Fruit fly (Drosophila melanogaster): Measurements from ENCODE around the gene SuUR.
A peak's percentile ranks its signal among the peaks of the same experiment; 100 is the strongest.

SuUR gene

DNA sequence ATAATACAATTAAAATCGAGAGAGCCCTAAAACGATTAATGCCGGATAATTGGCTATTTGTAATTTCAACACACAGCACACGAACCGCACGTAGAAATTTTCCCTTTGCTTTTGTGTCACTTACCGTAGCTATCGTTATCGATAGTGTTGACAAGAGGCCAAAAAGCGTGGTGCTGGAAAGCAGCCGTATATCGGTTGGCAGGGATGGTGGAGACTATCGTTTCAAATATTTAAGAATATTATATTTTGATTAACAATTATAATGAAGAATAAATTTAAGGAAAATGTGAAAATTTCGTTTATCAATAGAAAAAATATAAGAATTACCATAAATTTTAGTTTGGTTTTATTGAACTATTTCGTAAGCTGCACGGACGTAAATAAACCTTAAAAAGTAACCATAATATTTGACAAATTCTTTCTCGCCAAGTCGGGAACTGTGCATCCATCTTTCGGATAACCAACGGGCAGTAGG, 28.3 kb downstream of the SuUR start, which contains the start of gene JIL-1 (continued):
- peak; percentile 1 for TF ChIP-seq CG6792 (GFP tag; optimal IDR thresholded peaks at IDR 0.05)
- no peak for TF ChIP-seq salr (GFP tag; optimal IDR thresholded peaks at IDR 0.05)
- TF ChIP-seq CG7368 (GFP tag; optimal IDR thresholded peaks at IDR 0.05), result peak; percentile 20
- no peak for TF ChIP-seq CG16779 (tag; optimal IDR thresholded peaks at IDR 0.05)
- no peak for TF ChIP-seq CG6854 (GFP tag; optimal IDR thresholded peaks at IDR 0.05)
- TF ChIP-seq Ets21C (GFP tag; optimal IDR thresholded peaks at IDR 0.05), result peak; percentile 50
- TF ChIP-seq Eip93F (GFP tag; optimal IDR thresholded peaks at IDR 0.05), result peak; percentile 52
- peak; percentile 1 for TF ChIP-seq dsx (GFP tag; optimal IDR thresholded peaks at IDR 0.05; ENCODE audit: poor library complexity, severe bottlenecking)
- peak; percentile 55 for TF ChIP-seq Smox (GFP tag; optimal IDR thresholded peaks at IDR 0.05)
- peak; percentile 72 for TF ChIP-seq lz (GFP tag; optimal IDR thresholded peaks at IDR 0.05)
- no peak for TF ChIP-seq CG4318 (GFP tag; optimal IDR thresholded peaks at IDR 0.05)
- peak; percentile 34 for TF ChIP-seq Hr4 (GFP tag; optimal IDR thresholded peaks at IDR 0.05)
- TF ChIP-seq CG6808 (GFP tag; optimal IDR thresholded peaks at IDR 0.05), result no peak
- TF ChIP-seq acj6 (GFP tag; optimal IDR thresholded peaks at IDR 0.05), result peak; percentile 39
- peak; percentile 33 for TF ChIP-seq vri (GFP tag; optimal IDR thresholded peaks at IDR 0.05)
- no peak for TF ChIP-seq CG1621 (tag; optimal IDR thresholded peaks at IDR 0.05)
- TF ChIP-seq ss (GFP tag; optimal IDR thresholded peaks at IDR 0.05), result peak in 1 of 2 experiments; percentile 26
- TF ChIP-seq dac (GFP tag; optimal IDR thresholded peaks at IDR 0.05), result no peak
- TF ChIP-seq fd85E (GFP tag; optimal IDR thresholded peaks at IDR 0.05), result no peak
- TF ChIP-seq OdsH (GFP tag; optimal IDR thresholded peaks at IDR 0.05), result peak; percentile 49
- peak; percentile 23 for TF ChIP-seq Sox15 (GFP tag; optimal IDR thresholded peaks at IDR 0.05)
- TF ChIP-seq Blimp-1 (GFP tag; optimal IDR thresholded peaks at IDR 0.05), result no peak
- TF ChIP-seq CG10669 (GFP tag; optimal IDR thresholded peaks at IDR 0.05), result peak; percentile 25
- peak; percentile 33 for TF ChIP-seq CG32006 (GFP tag; optimal IDR thresholded peaks at IDR 0.05)
- TF ChIP-seq esn (GFP tag; optimal IDR thresholded peaks at IDR 0.05), result peak; percentile 66
- TF ChIP-seq net (GFP tag; optimal IDR thresholded peaks at IDR 0.05), result peak; percentile 33
- TF ChIP-seq CG8632 (GFP tag; optimal IDR thresholded peaks at IDR 0.05), result peak; percentile 17
- TF ChIP-seq CG11902 (GFP tag; optimal IDR thresholded peaks at IDR 0.05), result peak; percentile 32
- TF ChIP-seq CG11762 (GFP tag; optimal IDR thresholded peaks at IDR 0.05; ENCODE audit: insufficient read depth), result no peak
- peak; percentile 64 for TF ChIP-seq CG6163 (GFP tag; IDR thresholded peaks at IDR 0.05)
- peak; percentile 51 for TF ChIP-seq cyc (GFP tag; optimal IDR thresholded peaks at IDR 0.05)
- peak; percentile 57 for TF ChIP-seq pdm3 (GFP tag; optimal IDR thresholded peaks at IDR 0.05)
- TF ChIP-seq Sox14 (GFP tag; optimal IDR thresholded peaks at IDR 0.05), result peak; percentile 53

DNA sequence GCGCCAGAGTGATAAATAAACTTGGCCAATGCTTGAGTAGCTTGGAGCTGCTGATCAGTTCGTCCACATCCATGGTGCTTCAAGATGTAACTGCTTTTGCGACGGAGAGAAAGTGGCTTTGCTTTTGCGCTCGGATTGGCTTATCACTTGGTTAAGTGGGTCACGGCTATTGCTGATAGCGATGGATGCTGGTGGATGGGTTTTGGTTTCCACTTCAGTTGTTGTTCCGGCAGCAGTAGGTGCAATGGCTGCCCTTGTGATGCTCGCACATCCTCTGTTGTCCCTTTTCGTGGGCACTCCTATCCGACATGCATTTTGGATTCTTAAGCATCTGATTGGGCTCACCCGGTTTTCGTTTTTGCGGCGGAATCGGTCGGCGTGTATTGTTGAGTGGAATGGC, 29.5 kb downstream of the SuUR start:
- no peak for TF ChIP-seq Ets96B (tag; optimal IDR thresholded peaks at IDR 0.05)
- TF ChIP-seq svp (GFP tag), result peak; percentile 9
- TF ChIP-seq Eip78C (GFP tag), result peak; percentile 37

DNA sequence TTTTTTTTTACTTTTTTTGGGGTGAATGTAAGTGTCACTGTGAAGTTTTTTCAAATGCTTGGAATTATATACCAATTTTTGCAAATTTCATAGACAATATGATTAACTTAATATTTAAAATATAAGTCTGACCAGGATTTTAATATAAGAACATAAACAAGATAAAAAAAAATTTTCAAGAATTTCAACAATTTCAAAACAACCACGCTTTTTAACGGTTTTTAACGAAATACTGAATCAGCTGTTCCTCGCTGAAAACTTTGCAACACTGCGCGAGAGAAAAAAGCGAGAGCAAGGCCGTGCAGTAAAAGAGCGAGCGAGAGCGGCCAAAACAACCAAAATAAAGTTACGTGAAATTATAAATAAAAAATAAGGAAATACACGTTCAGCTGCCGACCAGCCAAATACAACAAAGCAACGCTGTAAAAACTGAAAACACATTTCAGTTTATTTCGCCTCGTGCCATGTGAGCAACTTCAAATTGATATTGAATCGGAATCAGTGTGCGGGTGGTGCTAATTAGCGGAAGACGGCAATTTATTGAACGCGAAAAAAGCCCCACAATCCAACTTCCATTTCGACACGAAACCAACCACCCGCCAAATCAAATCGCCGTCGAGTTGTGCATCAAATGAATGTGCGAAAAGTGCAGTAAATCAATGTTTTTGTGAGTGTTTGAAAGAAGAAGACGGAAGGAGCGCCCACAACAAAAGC, 31.6 kb downstream of the SuUR start, which contains the start of the genes CG46439, Iyd and CG33947:
CG46439 (minus strand) TSS at position 51 of the 714 bp plus-strand sequence.
Iyd (minus strand) TSS at position 51 of the 714 bp plus-strand sequence.
CG33947 (plus strand) TSS at position 302 of the 714 bp plus-strand sequence.
- TF ChIP-seq Met (GFP tag; optimal IDR thresholded peaks at IDR 0.05) (peak; percentile 40), dac (GFP tag; optimal IDR thresholded peaks at IDR 0.05) (peak; percentile 18), fd85E (GFP tag; optimal IDR thresholded peaks at IDR 0.05) (no peak), OdsH (GFP tag; optimal IDR thresholded peaks at IDR 0.05) (peak; percentile 30), Lpt (GFP tag; optimal IDR thresholded peaks at IDR 0.05) (peak; percentile 69), Ets96B (tag; optimal IDR thresholded peaks at IDR 0.05) (peak; percentile 65), CG11762 (GFP tag; optimal IDR thresholded peaks at IDR 0.05; ENCODE audit: insufficient read depth) (peak; percentile 3), fkh (GFP tag; optimal IDR thresholded peaks at IDR 0.05) (no peak), Smox (GFP tag; optimal IDR thresholded peaks at IDR 0.05) (peak; percentile 46), CG6276 (GFP tag; optimal IDR thresholded peaks at IDR 0.05) (peak; percentile 86), CG34406 (GFP tag; optimal IDR thresholded peaks at IDR 0.05) (peak; percentile 46), dsx (GFP tag; optimal IDR thresholded peaks at IDR 0.05; ENCODE audit: poor library complexity, severe bottlenecking) (peak; percentile 30), CG11902 (GFP tag; optimal IDR thresholded peaks at IDR 0.05) (no peak), Sox14 (GFP tag; optimal IDR thresholded peaks at IDR 0.05) (peak; percentile 58), CG3032 (tag; optimal IDR thresholded peaks at IDR 0.05) (peak; percentile 62), topi (GFP tag; optimal IDR thresholded peaks at IDR 0.05) (peak; percentile 51), net (GFP tag; optimal IDR thresholded peaks at IDR 0.05) (peak; percentile 30), CG31627 (GFP tag; optimal IDR thresholded peaks at IDR 0.05) (no peak), CG6854 (GFP tag; optimal IDR thresholded peaks at IDR 0.05) (peak; percentile 91), Eip93F (GFP tag; optimal IDR thresholded peaks at IDR 0.05) (peak; percentile 71), Gug (GFP tag; IDR thresholded peaks at IDR 0.05) (peak; percentile 55; the same call in 1 of the 2 replicates), CG8319 (GFP tag; optimal IDR thresholded peaks at IDR 0.05) (no peak)

Measured in whole organism, prepupa.